Worm (Caenorhabditis elegans) whole organism, L4 larva: ENCODE measurements around the gene frpr-5.
A peak's percentile ranks its signal among the peaks of the same experiment; 100 is the strongest.

Experiments used
- F26F4.8 ChIP-seq: fragments of 200-800 bp; sonication (Bioruptor generic); conservative IDR thresholded peaks from 2 replicates; pipeline ENCODE4 v1.3.6; 2022; ENCODE audit warnings: missing genetic modification characterization, missing compliant biosample characterization
- F37D6.2 ChIP-seq: sonication (generic microtip); optimal IDR thresholded peaks from 2 replicates; lab custom pipeline; 2016; ENCODE audit warnings: mild to moderate bottlenecking, missing genetic modification characterization, missing compliant biosample characterization
- F44E2.7 ChIP-seq: fragments of 200-800 bp; sonication (Bioruptor generic); IDR thresholded peaks from 2 replicates; pipeline ENCODE4 v2.1.2; 2022; ENCODE audit warnings: missing genetic modification characterization, missing compliant biosample characterization
- T26A8.4 ChIP-seq: fragments of 200-800 bp; sonication (Bioruptor generic); IDR thresholded peaks from 2 replicates; pipeline ENCODE4 v1.3.6; 2022; ENCODE audit warnings: missing genetic modification characterization, missing compliant biosample characterization
- Y105C5A.15 ChIP-seq: fragments of 200-800 bp; sonication (Bioruptor generic); IDR thresholded peaks from 2 replicates; pipeline ENCODE4 v1.3.6; 2022; ENCODE audit warnings: missing genetic modification characterization, missing compliant biosample characterization
- Y75B8A.6 ChIP-seq: fragments of 200-800 bp; sonication (Bioruptor generic); IDR thresholded peaks from 2 replicates; pipeline ENCODE4 v1.3.6; 2022; ENCODE audit warnings: missing genetic modification reagents, missing genetic modification characterization, missing compliant biosample characterization
- ZK337.2 ChIP-seq: fragments of 200-800 bp; sonication (Bioruptor generic); IDR thresholded peaks from 2 replicates; pipeline ENCODE4 v1.3.6; 2022; ENCODE audit warnings: missing genetic modification reagents, missing genetic modification characterization, missing compliant biosample characterization
- aly-2 ChIP-seq: sonication (generic microtip); optimal IDR thresholded peaks from 2 replicates; lab custom pipeline; 2018; ENCODE audit warnings: missing biosample characterization, missing genetic modification characterization
- ama-1 ChIP-seq: fragments of 150-350 bp; optimal IDR thresholded peaks from 2 replicates; lab custom pipeline; 2014; ENCODE audit warnings: inconsistent platforms, mixed read lengths
- arid-1 ChIP-seq: fragments of 200-800 bp; sonication (Bioruptor generic); conservative IDR thresholded peaks from 2 replicates; pipeline ENCODE4 v1.3.6; 2022; ENCODE audit warnings: missing genetic modification reagents, missing genetic modification characterization, missing compliant biosample characterization
- ceh-28 ChIP-seq: fragments of 150-350 bp; optimal IDR thresholded peaks from 2 replicates; lab custom pipeline; 2014; ENCODE audit warnings: missing biosample characterization, missing genetic modification reagents, missing genetic modification characterization
- ceh-44 ChIP-seq: fragments of 200-800 bp; sonication (Bioruptor generic); IDR thresholded peaks from 2 replicates; pipeline ENCODE4 v1.3.6; 2022; ENCODE audit warnings: missing genetic modification reagents, missing genetic modification characterization, missing compliant biosample characterization
- ceh-62 ChIP-seq: sonication (generic microtip); optimal IDR thresholded peaks from 2 replicates; lab custom pipeline; 2017; ENCODE audit warnings: missing biosample characterization, missing genetic modification characterization
- ceh-82 ChIP-seq: sonication (generic microtip); optimal IDR thresholded peaks from 2 replicates; lab custom pipeline; 2017; ENCODE audit warnings: missing biosample characterization, missing genetic modification characterization
- daf-12 ChIP-seq: fragments of 150-350 bp; optimal IDR thresholded peaks from 2 replicates; lab custom pipeline; 2014; ENCODE audit warnings: missing biosample characterization, missing genetic modification reagents, missing genetic modification characterization
- daf-16 ChIP-seq, 3 experiments: sonication (generic microtip); optimal IDR thresholded peaks; 2 replicates each; lab custom pipeline; 2016 to 2017; ENCODE audit warnings: missing genetic modification characterization in 3 of 3, missing genetic modification reagents in 3 of 3, mild to moderate bottlenecking in 2 of 3, missing compliant biosample characterization in 2 of 3, missing biosample characterization in 1 of 3, moderate library complexity in 1 of 3
- dmd-6 ChIP-seq: fragments of 200-800 bp; sonication (Bioruptor generic); IDR thresholded peaks from 2 replicates; pipeline ENCODE4 v1.3.6; 2022; ENCODE audit warnings: missing genetic modification reagents, missing genetic modification characterization, missing compliant biosample characterization
- duxl-1 ChIP-seq: sonication (generic microtip); optimal IDR thresholded peaks from 2 replicates; lab custom pipeline; 2016; ENCODE audit warnings: mild to moderate bottlenecking, missing genetic modification characterization, moderate library complexity, missing compliant biosample characterization; ENCODE audit not compliant: poor library complexity
- dve-1 ChIP-seq: sonication (generic microtip); optimal IDR thresholded peaks from 2 replicates; lab custom pipeline; 2017; ENCODE audit warnings: antibody characterized with exemption, mild to moderate bottlenecking, missing genetic modification characterization, missing compliant biosample characterization; ENCODE audit not compliant: insufficient read depth
- egl-27 ChIP-seq: sonication (generic microtip); optimal IDR thresholded peaks from 3 replicates; lab custom pipeline; 2017; ENCODE audit warnings: missing biosample characterization, missing genetic modification reagents, missing genetic modification characterization
- hlh-30 ChIP-seq: sonication (generic microtip); optimal IDR thresholded peaks from 2 replicates; lab custom pipeline; 2017; ENCODE audit warnings: antibody characterized with exemption, mild to moderate bottlenecking, missing genetic modification characterization, missing compliant biosample characterization; ENCODE audit not compliant: insufficient read depth
- hmg-1.1 ChIP-seq: fragments of 200-800 bp; sonication (Bioruptor generic); IDR thresholded peaks from 2 replicates; pipeline ENCODE4 v1.3.6; 2022; ENCODE audit warnings: missing genetic modification reagents, missing genetic modification characterization, missing compliant biosample characterization
- jun-1 ChIP-seq: fragments of 150-350 bp; optimal IDR thresholded peaks from 2 replicates; lab custom pipeline; 2014; ENCODE audit warnings: missing biosample characterization, missing genetic modification reagents, missing genetic modification characterization
- lim-7 ChIP-seq: fragments of 200-800 bp; sonication (Bioruptor generic); IDR thresholded peaks from 2 replicates; pipeline ENCODE4 v1.3.6; 2022; ENCODE audit warnings: missing genetic modification characterization, missing compliant biosample characterization
- lin-13 ChIP-seq: fragments of 150-350 bp; optimal IDR thresholded peaks from 2 replicates; lab custom pipeline; 2014; ENCODE audit warnings: missing biosample characterization, missing genetic modification reagents, missing genetic modification characterization
- lir-3 ChIP-seq: sonication (generic microtip); optimal IDR thresholded peaks from 2 replicates; lab custom pipeline; 2016; ENCODE audit warnings: mild to moderate bottlenecking, missing genetic modification characterization, missing compliant biosample characterization
- lsy-2 ChIP-seq, 2 experiments: fragments of 150-350 bp in 1 of 2; sonication (generic microtip) in 1 of 2; optimal IDR thresholded peaks; 2 replicates each; lab custom pipeline; 2014 to 2017; ENCODE audit warnings: missing biosample characterization in 2 of 2, missing genetic modification characterization in 2 of 2
- madf-5 ChIP-seq, 2 experiments: fragments of 200-800 bp; sonication (Bioruptor generic); IDR thresholded peaks; 2 replicates each; pipeline ENCODE4 v1.3.6; 2022; ENCODE audit warnings: missing compliant biosample characterization in 2 of 2, missing genetic modification characterization in 2 of 2
- mes-2 ChIP-seq: sonication (generic microtip); optimal IDR thresholded peaks from 2 replicates; lab custom pipeline; 2016; ENCODE audit warnings: missing genotype, mild to moderate bottlenecking, missing genetic modification characterization, missing compliant biosample characterization; ENCODE audit not compliant: poor library complexity, severe bottlenecking
- mxl-2 ChIP-seq: fragments of 200-800 bp; sonication (Bioruptor generic); conservative IDR thresholded peaks from 2 replicates; pipeline ENCODE4 v1.3.6; 2022; ENCODE audit warnings: missing genetic modification reagents, missing genetic modification characterization, missing compliant biosample characterization
- nhr-102 ChIP-seq: sonication (generic microtip); optimal IDR thresholded peaks from 2 replicates; lab custom pipeline; 2016; ENCODE audit warnings: mild to moderate bottlenecking, missing genetic modification characterization, moderate library complexity, missing compliant biosample characterization
- nhr-25 ChIP-seq: sonication (generic microtip); optimal IDR thresholded peaks from 2 replicates; lab custom pipeline; 2017; ENCODE audit warnings: missing genetic modification characterization, mild to moderate bottlenecking, missing compliant biosample characterization, antibody characterized with exemption, moderate library complexity, borderline replicate concordance; ENCODE audit not compliant: insufficient read depth
- nhr-28 ChIP-seq: fragments of 150-350 bp; optimal IDR thresholded peaks from 2 replicates; lab custom pipeline; 2014; ENCODE audit warnings: missing biosample characterization, missing genetic modification characterization
- nhr-41 ChIP-seq: fragments of 200-800 bp; sonication (Bioruptor generic); IDR thresholded peaks from 2 replicates; pipeline ENCODE4 v1.3.6; 2022; ENCODE audit warnings: missing genetic modification reagents, missing genetic modification characterization, missing compliant biosample characterization
- nhr-48 ChIP-seq: sonication (generic microtip); optimal IDR thresholded peaks from 2 replicates; lab custom pipeline; 2016; ENCODE audit warnings: mild to moderate bottlenecking, missing genetic modification characterization, missing compliant biosample characterization
- nhr-6 ChIP-seq: fragments of 150-350 bp; optimal IDR thresholded peaks from 2 replicates; lab custom pipeline; 2014; ENCODE audit warnings: missing biosample characterization, missing genetic modification characterization
- nhr-77 ChIP-seq: fragments of 150-350 bp; optimal IDR thresholded peaks from 2 replicates; lab custom pipeline; 2014; ENCODE audit warnings: missing biosample characterization, missing genetic modification characterization
- php-3 ChIP-seq: fragments of 200-800 bp; sonication (Bioruptor generic); IDR thresholded peaks from 2 replicates; pipeline ENCODE4 v1.3.6; 2022; ENCODE audit warnings: missing genetic modification reagents, missing genetic modification characterization, missing compliant biosample characterization
- pqm-1 ChIP-seq: sonication (generic microtip); optimal IDR thresholded peaks from 2 replicates; lab custom pipeline; 2017; ENCODE audit warnings: missing biosample characterization, missing genetic modification characterization
- saeg-2 ChIP-seq: fragments of 200-800 bp; sonication (Bioruptor generic); IDR thresholded peaks from 2 replicates; pipeline ENCODE4 v1.3.6; 2022; ENCODE audit warnings: missing genetic modification reagents, missing genetic modification characterization, missing compliant biosample characterization
- set-16 ChIP-seq: fragments of 200-800 bp; sonication (Bioruptor generic); IDR thresholded peaks from 2 replicates; pipeline ENCODE4 v1.3.6; 2022; ENCODE audit warnings: missing genetic modification reagents, missing genetic modification characterization, missing compliant biosample characterization
- snpc-1.2 ChIP-seq: fragments of 200-800 bp; sonication (Bioruptor generic); IDR thresholded peaks from 2 replicates; pipeline ENCODE4 v1.3.6; 2022; ENCODE audit warnings: missing genetic modification reagents, missing genetic modification characterization, missing compliant biosample characterization
- snpc-4 ChIP-seq: fragments of 150-350 bp; optimal IDR thresholded peaks from 2 replicates; lab custom pipeline; 2014; ENCODE audit warnings: missing biosample characterization, missing genetic modification characterization
- spr-1 ChIP-seq: sonication (generic microtip); optimal IDR thresholded peaks from 2 replicates; lab custom pipeline; 2016; ENCODE audit warnings: mild to moderate bottlenecking, missing genetic modification characterization, missing compliant biosample characterization
- spr-3 ChIP-seq: fragments of 200-800 bp; sonication (Bioruptor generic); optimal IDR thresholded peaks from 2 replicates; lab custom pipeline; 2018; ENCODE audit warnings: mild to moderate bottlenecking, missing genetic modification characterization, missing compliant biosample characterization
- vab-7 ChIP-seq: fragments of 200-800 bp; sonication (Bioruptor generic); IDR thresholded peaks from 2 replicates; pipeline ENCODE4 v1.3.6; 2022; ENCODE audit warnings: missing genetic modification reagents, missing genetic modification characterization, missing compliant biosample characterization
- zfp-2 ChIP-seq: sonication (generic microtip); optimal IDR thresholded peaks from 2 replicates; lab custom pipeline; 2016; ENCODE audit warnings: mild to moderate bottlenecking, missing genetic modification characterization, missing compliant biosample characterization
- zip-11 ChIP-seq: fragments of 200-800 bp; sonication (Bioruptor generic); IDR thresholded peaks from 2 replicates; pipeline ENCODE4 v1.3.6; 2022; ENCODE audit warnings: missing genetic modification characterization, missing compliant biosample characterization
- ztf-11 ChIP-seq: fragments of 150-350 bp; optimal IDR thresholded peaks from 2 replicates; lab custom pipeline; 2014; ENCODE audit warnings: missing biosample characterization, missing genetic modification characterization

frpr-5 gene

DNA sequence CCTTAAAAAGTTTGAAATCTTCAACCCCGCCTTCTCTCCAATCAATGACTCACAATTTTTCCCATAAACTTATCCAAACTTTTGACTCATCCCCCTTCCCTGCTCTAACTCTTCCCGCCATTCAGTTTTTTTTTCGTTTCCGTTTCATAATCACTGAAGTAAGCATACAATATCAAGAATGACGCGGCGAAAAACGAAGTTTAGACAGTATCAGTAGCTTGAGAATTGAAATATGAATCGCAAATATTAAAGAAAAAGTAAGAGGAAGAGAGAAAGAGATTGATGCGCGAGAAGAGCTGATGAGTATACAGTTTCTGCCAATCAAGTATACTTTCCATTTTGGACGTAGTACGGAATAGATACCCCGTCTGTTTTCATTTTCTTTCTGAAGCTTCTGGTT lies 41.6 kb upstream of the frpr-5 start:
- no peak for TF ChIP-seq ZK337.2 (GFP tag; lab: Robert Waterston, UW)
- no peak for TF ChIP-seq vab-7 (GFP tag; lab: Robert Waterston, UW)
- no peak for TF ChIP-seq daf-16 (GFP tag; optimal IDR thresholded peaks at IDR 0.05; lab: Kevin White, UChicago)
- TF ChIP-seq daf-16 (tag; optimal IDR thresholded peaks at IDR 0.05; lab: Kevin White, UChicago), result peak; percentile 7
- TF ChIP-seq spr-3, result no peak
- no peak for TF ChIP-seq zfp-2
- TF ChIP-seq ama-1 (lab: Kevin White, UChicago), result no peak
- no peak for TF ChIP-seq snpc-4 (tag; lab: Kevin White, UChicago)
- no peak for TF ChIP-seq nhr-6
- TF ChIP-seq nhr-48 (tag; lab: Kevin White, UChicago), result no peak
- TF ChIP-seq T26A8.4 (GFP tag; lab: Robert Waterston, UW), result no peak
- TF ChIP-seq egl-27, result no peak
- TF ChIP-seq arid-1 (GFP tag; lab: Robert Waterston, UW), result no peak
- no peak for TF ChIP-seq set-16
- no peak for TF ChIP-seq ceh-82 (tag; lab: Kevin White, UChicago)
- TF ChIP-seq lsy-2 (tag; optimal IDR thresholded peaks at IDR 0.05; lab: Kevin White, UChicago), result no peak
- peak; percentile 64; the same call in 1 of the 2 replicates for TF ChIP-seq dmd-6 (GFP tag; lab: Robert Waterston, UW)
- TF ChIP-seq lin-13, result no peak
- TF ChIP-seq nhr-28, result peak; percentile 18
- TF ChIP-seq daf-12 (tag; lab: Kevin White, UChicago), result no peak
- no peak for TF ChIP-seq snpc-1.2 (GFP tag; lab: Robert Waterston, UW)
- no peak for TF ChIP-seq ceh-28
- TF ChIP-seq nhr-77 (tag; lab: Kevin White, UChicago), result no peak
- no peak for TF ChIP-seq lir-3
- TF ChIP-seq pqm-1, result peak; percentile 58
- no peak for TF ChIP-seq zip-11 (GFP tag; lab: Robert Waterston, UW)
- no peak for TF ChIP-seq madf-5 (GFP tag; IDR thresholded peaks at IDR 0.05; lab: Robert Waterston, UW)
- TF ChIP-seq hmg-1.1 (GFP tag; lab: Robert Waterston, UW), result no peak

DNA sequence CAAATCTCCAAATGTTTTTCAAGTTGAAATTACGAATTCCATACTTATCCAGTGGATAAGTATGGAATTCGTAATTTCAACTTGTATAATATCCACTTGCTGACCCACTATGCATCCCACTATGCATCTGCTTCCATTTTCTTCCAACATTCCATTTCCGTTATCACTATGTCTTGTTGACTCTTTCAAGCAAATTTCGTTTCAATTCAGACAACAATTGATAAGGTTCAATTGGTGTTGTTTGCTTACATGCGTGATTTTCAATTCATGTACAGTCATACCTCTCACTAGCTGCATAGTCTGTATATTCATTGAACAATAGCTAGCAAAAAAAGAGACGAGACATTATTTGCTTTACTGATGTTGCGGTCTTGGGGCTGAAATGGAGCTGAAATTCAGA lies 40.9 kb upstream of the frpr-5 start:
- TF ChIP-seq dve-1 (tag; lab: Kevin White, UChicago), result peak; percentile 40
- TF ChIP-seq jun-1 (tag; lab: Kevin White, UChicago), result no peak
- TF ChIP-seq lsy-2 (tag; optimal IDR thresholded peaks at IDR 0.05; lab: Kevin White, UChicago), result no peak
- no peak for TF ChIP-seq zfp-2
- no peak for TF ChIP-seq aly-2
- TF ChIP-seq lim-7 (GFP tag; lab: Robert Waterston, UW), result no peak
- TF ChIP-seq php-3 (GFP tag; lab: Robert Waterston, UW), result no peak
- no peak for TF ChIP-seq spr-3
- TF ChIP-seq nhr-6, result peak; percentile 36
- TF ChIP-seq ceh-44 (GFP tag; lab: Robert Waterston, UW), result no peak
- TF ChIP-seq T26A8.4 (GFP tag; lab: Robert Waterston, UW), result no peak
- peak; percentile 52 for TF ChIP-seq nhr-28
- no peak for TF ChIP-seq mes-2 (tag; lab: Kevin White, UChicago)
- peak; percentile 66 for TF ChIP-seq pqm-1
- peak; percentile 31 for TF ChIP-seq hlh-30
- TF ChIP-seq nhr-77 (tag; lab: Kevin White, UChicago), result no peak
- TF ChIP-seq mxl-2 (GFP tag; lab: Robert Waterston, UW), result no peak
- TF ChIP-seq ceh-62 (tag; lab: Kevin White, UChicago), result no peak
- TF ChIP-seq F37D6.2, result no peak
- no peak for TF ChIP-seq spr-1
- TF ChIP-seq snpc-4 (tag; lab: Kevin White, UChicago), result no peak
- no peak for TF ChIP-seq saeg-2 (GFP tag; lab: Robert Waterston, UW)
- no peak for TF ChIP-seq F26F4.8 (GFP tag; lab: Robert Waterston, UW)
- TF ChIP-seq Y105C5A.15, result no peak
- no peak for TF ChIP-seq set-16
- no peak for TF ChIP-seq daf-16 (GFP tag; optimal IDR thresholded peaks at IDR 0.05; lab: Kevin White, UChicago)
- TF ChIP-seq daf-16 (tag; optimal IDR thresholded peaks at IDR 0.05; lab: Kevin White, UChicago), result peak; percentile 93
- no peak for TF ChIP-seq F44E2.7 (GFP tag; lab: Robert Waterston, UW)
- no peak for TF ChIP-seq ztf-11
- TF ChIP-seq nhr-102, result no peak
- TF ChIP-seq duxl-1 (tag; lab: Kevin White, UChicago), result no peak
- TF ChIP-seq ceh-82 (tag; lab: Kevin White, UChicago), result no peak
- TF ChIP-seq Y75B8A.6 (GFP tag; lab: Robert Waterston, UW), result no peak
- TF ChIP-seq nhr-25 (tag; lab: Kevin White, UChicago), result no peak
- TF ChIP-seq nhr-41 (GFP tag; lab: Robert Waterston, UW), result no peak
